Worm (Caenorhabditis elegans): ENCODE data around the gene dex-1.
A peak's percentile ranks its signal among the peaks of the same experiment; 100 is the strongest.

The dex-1 gene

DNA sequence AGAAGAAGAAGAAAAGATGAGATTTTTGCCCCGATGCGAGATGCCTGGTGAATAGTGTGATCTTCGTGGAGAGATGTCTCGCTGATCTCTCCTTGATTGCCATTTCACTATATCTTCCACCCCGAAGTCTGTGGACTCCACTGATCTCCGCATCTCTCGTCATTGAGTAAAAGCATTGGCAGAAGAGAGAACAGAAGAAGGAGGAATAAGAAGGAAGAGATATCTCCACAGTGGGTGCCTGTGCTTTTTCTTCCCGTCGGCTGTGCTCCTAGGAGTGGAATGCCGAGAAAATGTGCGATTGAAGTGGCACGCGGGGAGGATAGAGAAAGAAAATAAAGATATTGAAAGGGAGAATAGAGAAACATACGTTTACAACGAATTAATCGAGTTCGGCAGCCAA lies 37.8 kb downstream of the dex-1 start:
- TF ChIP-seq peb-1 (tag; optimal IDR thresholded peaks at IDR 0.05) = no peak
- peak; percentile 19 for TF ChIP-seq C34F6.9 (tag; optimal IDR thresholded peaks at IDR 0.05)
- no peak for TF ChIP-seq alr-1 (tag; optimal IDR thresholded peaks at IDR 0.05)
- no peak for TF ChIP-seq mbf-1 (tag; optimal IDR thresholded peaks at IDR 0.05)
- TF ChIP-seq nhr-237 (tag; optimal IDR thresholded peaks at IDR 0.05) = no peak
- no peak for TF ChIP-seq nhr-6 (tag; optimal IDR thresholded peaks at IDR 0.05)
- TF ChIP-seq lsy-2 (tag; optimal IDR thresholded peaks at IDR 0.05) = peak in 1 of 2 experiments; percentile 23
- no peak for TF ChIP-seq nhr-11 (tag; optimal IDR thresholded peaks at IDR 0.05)
- TF ChIP-seq F13H6.1 (tag; optimal IDR thresholded peaks at IDR 0.05) = peak; percentile 70
- peak; percentile 76 for TF ChIP-seq nhr-129 (tag; optimal IDR thresholded peaks at IDR 0.05)
- TF ChIP-seq sem-4 (tag; optimal IDR thresholded peaks at IDR 0.05) = no peak
- no peak for TF ChIP-seq unc-55 (GFP tag; optimal IDR thresholded peaks at IDR 0.05)
- no peak for TF ChIP-seq nhr-25 (tag; optimal IDR thresholded peaks at IDR 0.05)

DNA sequence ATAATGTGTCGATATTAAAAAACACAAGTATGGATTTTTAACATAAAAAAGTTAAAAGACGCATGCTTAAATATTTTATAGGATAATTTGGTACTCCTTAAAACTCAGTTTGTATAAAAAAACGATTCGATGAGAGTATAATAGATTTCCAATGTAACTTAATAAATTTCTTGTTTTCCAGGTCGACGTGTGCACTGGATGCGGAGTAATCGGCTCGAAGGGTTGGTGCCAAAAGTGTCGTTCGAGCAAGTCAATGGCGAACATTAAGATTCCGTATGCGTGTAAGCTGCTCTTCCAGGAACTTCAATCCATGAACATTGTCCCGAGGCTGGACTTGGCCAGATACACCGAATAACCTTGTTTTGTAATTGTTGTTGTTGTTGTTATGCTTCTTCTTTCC lies 38.4 kb downstream of the dex-1 start:
- TF ChIP-seq ceh-82 (tag; optimal IDR thresholded peaks at IDR 0.05) = no peak

DNA sequence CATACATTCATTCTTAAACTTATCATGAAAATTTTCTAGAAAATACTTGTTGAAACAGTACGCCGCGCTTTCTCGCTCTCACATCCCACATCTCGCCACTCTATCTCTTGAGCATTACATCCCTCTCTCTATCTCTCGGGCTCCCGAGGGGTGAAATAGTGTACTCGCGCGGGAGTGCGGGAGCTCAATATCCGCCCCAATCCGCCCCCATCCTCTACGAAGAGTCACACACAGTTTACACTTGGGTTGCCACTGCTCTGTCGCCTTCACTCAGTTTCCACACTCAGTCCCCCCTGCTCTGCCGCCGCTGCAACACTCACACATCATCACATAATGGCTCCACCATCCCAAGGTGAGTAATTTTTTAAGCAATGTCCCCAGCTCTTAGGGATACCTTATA lies 38.9 kb downstream of the dex-1 start, which contains the start of gene mlc-3:
mlc-3 (plus strand) TSS at position 227 of the 400 bp plus-strand sequence.
- TF ChIP-seq nhr-25 (tag; optimal IDR thresholded peaks at IDR 0.05) (no peak), dmd-4 (tag; optimal IDR thresholded peaks at IDR 0.05) (no peak), alr-1 (tag; optimal IDR thresholded peaks at IDR 0.05) (no peak), aly-2 (tag; optimal IDR thresholded peaks at IDR 0.05) (no peak), ceh-16 (tag; optimal IDR thresholded peaks at IDR 0.05) (no peak), fos-1 (tag; optimal IDR thresholded peaks at IDR 0.05) (no peak), R02D3.7 (tag; optimal IDR thresholded peaks at IDR 0.05) (no peak), peb-1 (tag; optimal IDR thresholded peaks at IDR 0.05) (no peak), lsy-2 (tag; optimal IDR thresholded peaks at IDR 0.05) (no peak), nhr-23 (tag; optimal IDR thresholded peaks at IDR 0.05) (no peak), gmeb-1 (tag; optimal IDR thresholded peaks at IDR 0.05) (no peak), mbf-1 (tag; optimal IDR thresholded peaks at IDR 0.05) (no peak), sem-4 (tag; optimal IDR thresholded peaks at IDR 0.05) (no peak), unc-62 (GFP tag; optimal IDR thresholded peaks at IDR 0.05) (no peak), ama-1 (optimal IDR thresholded peaks at IDR 0.05) (peak; percentile 47), ceh-82 (tag; optimal IDR thresholded peaks at IDR 0.05) (no peak), nhr-6 (tag; optimal IDR thresholded peaks at IDR 0.05) (no peak), elt-1 (tag; optimal IDR thresholded peaks at IDR 0.05) (no peak), ZK546.5 (tag; optimal IDR thresholded peaks at IDR 0.05) (no peak), ztf-4 (tag; optimal IDR thresholded peaks at IDR 0.05) (no peak), nhr-21 (tag; optimal IDR thresholded peaks at IDR 0.05) (no peak), F13H6.1 (tag; optimal IDR thresholded peaks at IDR 0.05) (peak; percentile 49), skn-1 (tag; optimal IDR thresholded peaks at IDR 0.05) (no peak), mab-5 (tag; optimal IDR thresholded peaks at IDR 0.05) (no peak), crh-2 (tag; optimal IDR thresholded peaks at IDR 0.05) (no peak), nhr-129 (tag; optimal IDR thresholded peaks at IDR 0.05) (peak; percentile 25), unc-39 (tag; optimal IDR thresholded peaks at IDR 0.05) (no peak), sma-9 (GFP tag; optimal IDR thresholded peaks at IDR 0.05) (peak; percentile 20), sma-9 (tag; optimal IDR thresholded peaks at IDR 0.05) (no peak), lin-11 (tag; optimal IDR thresholded peaks at IDR 0.05) (no peak), C34F6.9 (tag; optimal IDR thresholded peaks at IDR 0.05) (no peak), elt-3 (tag; optimal IDR thresholded peaks at IDR 0.05) (no peak), nhr-77 (tag; optimal IDR thresholded peaks at IDR 0.05) (no peak), unc-55 (GFP tag; optimal IDR thresholded peaks at IDR 0.05) (no peak), nhr-237 (tag; optimal IDR thresholded peaks at IDR 0.05) (no peak)

DNA sequence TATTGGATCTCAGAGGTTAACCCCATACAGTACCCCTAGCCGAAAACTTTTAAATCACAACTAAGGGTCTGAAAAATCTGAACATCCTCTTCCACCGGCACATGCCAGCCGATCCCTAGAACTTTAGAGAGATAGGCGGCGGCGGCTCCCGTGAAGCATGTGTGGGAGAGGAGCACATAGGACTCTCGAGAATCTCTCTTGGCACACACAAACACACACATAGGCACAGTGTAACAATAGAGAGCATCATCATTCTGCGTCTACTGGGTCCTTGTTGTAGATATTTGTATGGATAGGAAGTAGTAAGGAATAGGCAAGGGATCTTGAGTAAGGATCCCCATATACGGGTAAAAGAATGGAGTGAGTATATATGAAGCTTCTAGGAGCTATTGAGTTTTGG lies 39.8 kb downstream of the dex-1 start:
- TF ChIP-seq nhr-21 (tag; optimal IDR thresholded peaks at IDR 0.05) = no peak
- no peak for TF ChIP-seq nhr-23 (tag; optimal IDR thresholded peaks at IDR 0.05)
- peak; percentile 29 for TF ChIP-seq nhr-129 (tag; optimal IDR thresholded peaks at IDR 0.05)
- TF ChIP-seq R02D3.7 (tag; optimal IDR thresholded peaks at IDR 0.05) = no peak
- no peak for TF ChIP-seq nhr-25 (tag; optimal IDR thresholded peaks at IDR 0.05)

DNA sequence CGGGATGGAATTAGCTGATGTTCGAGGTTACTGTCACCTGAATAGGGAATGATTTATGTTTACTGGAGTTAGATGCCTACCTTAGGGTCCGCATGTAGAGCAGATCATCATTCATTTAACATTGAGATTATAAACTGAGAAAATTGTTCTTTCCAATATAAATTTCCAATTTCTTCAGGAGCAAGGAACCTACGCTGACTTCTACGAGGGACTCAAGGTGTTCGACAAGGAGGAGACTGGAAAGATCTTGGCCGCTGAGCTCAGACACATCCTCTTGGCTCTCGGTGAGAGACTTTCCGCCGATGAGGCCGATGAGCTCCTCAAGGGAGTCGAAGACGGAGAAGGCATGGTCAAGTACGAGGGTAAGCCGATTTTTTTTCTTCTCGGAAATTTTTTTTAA lies 40.6 kb downstream of the dex-1 start:
- TF ChIP-seq alr-1 (tag; optimal IDR thresholded peaks at IDR 0.05) (no peak), skn-1 (tag; optimal IDR thresholded peaks at IDR 0.05) (no peak), elt-3 (tag; optimal IDR thresholded peaks at IDR 0.05) (no peak), ama-1 (optimal IDR thresholded peaks at IDR 0.05) (no peak), nhr-129 (tag; optimal IDR thresholded peaks at IDR 0.05) (no peak), unc-39 (tag; optimal IDR thresholded peaks at IDR 0.05) (no peak), elt-1 (tag; optimal IDR thresholded peaks at IDR 0.05) (no peak)

Measured in whole organism, L2 larva.